Worm (Caenorhabditis elegans) whole organism, L2 larva: Measurements from ENCODE around the gene K06H7.7.

Source experiments
- R02D3.7 ChIP-seq: fragments of 150-350 bp; optimal IDR thresholded peaks from 2 replicates; lab custom pipeline; 2014; ENCODE audit warnings: missing biosample characterization, missing genetic modification characterization
- Y55F3AM.14 ChIP-seq: fragments of 200-800 bp; sonication (Bioruptor generic); optimal IDR thresholded peaks from 2 replicates; lab custom pipeline; 2018; ENCODE audit warnings: mild to moderate bottlenecking, missing genetic modification characterization, missing compliant biosample characterization
- alr-1 ChIP-seq: fragments of 150-350 bp; optimal IDR thresholded peaks from 2 replicates; lab custom pipeline; 2014; ENCODE audit warnings: missing biosample characterization, missing genetic modification characterization
- aly-2 ChIP-seq: fragments of 150-350 bp; optimal IDR thresholded peaks from 2 replicates; lab custom pipeline; 2014; ENCODE audit warnings: missing biosample characterization, missing genetic modification characterization
- ama-1 ChIP-seq: fragments of 150-350 bp; optimal IDR thresholded peaks from 2 replicates; lab custom pipeline; 2018; ENCODE audit warnings: inconsistent platforms
- ceh-16 ChIP-seq: fragments of 150-350 bp; optimal IDR thresholded peaks from 2 replicates; lab custom pipeline; 2014; ENCODE audit warnings: missing biosample characterization, missing genetic modification characterization
- ceh-82 ChIP-seq: fragments of 150-350 bp; optimal IDR thresholded peaks from 2 replicates; lab custom pipeline; 2014; ENCODE audit warnings: missing biosample characterization, missing genetic modification characterization
- crh-2 ChIP-seq: sonication (generic microtip); optimal IDR thresholded peaks from 2 replicates; lab custom pipeline; 2017; ENCODE audit warnings: missing biosample characterization, missing genetic modification characterization
- fos-1 ChIP-seq: fragments of 150-350 bp; optimal IDR thresholded peaks from 2 replicates; lab custom pipeline; 2014; ENCODE audit warnings: missing biosample characterization, missing genetic modification characterization
- gmeb-1 ChIP-seq: fragments of 150-350 bp; optimal IDR thresholded peaks from 2 replicates; lab custom pipeline; 2014; ENCODE audit warnings: missing biosample characterization, missing genetic modification characterization
- lin-11 ChIP-seq: fragments of 150-350 bp; sonication (generic microtip); optimal IDR thresholded peaks from 2 replicates; lab custom pipeline; 2014; ENCODE audit warnings: missing biosample characterization, missing genetic modification characterization, inconsistent platforms, mixed read lengths
- lsy-2 ChIP-seq, 2 experiments: fragments of 150-350 bp in 1 of 2; sonication (generic microtip) in 1 of 2; optimal IDR thresholded peaks; 2 replicates each; lab custom pipeline; 2014 to 2017; ENCODE audit warnings: missing biosample characterization in 2 of 2, missing genetic modification characterization in 2 of 2
- mab-5 ChIP-seq: fragments of 150-350 bp; optimal IDR thresholded peaks from 2 replicates; lab custom pipeline; 2014; ENCODE audit warnings: missing biosample characterization, missing genetic modification characterization
- mbf-1 ChIP-seq: sonication (generic microtip); optimal IDR thresholded peaks from 2 replicates; lab custom pipeline; 2017; ENCODE audit warnings: missing biosample characterization, missing genetic modification characterization
- mdl-1 ChIP-seq, 2 experiments: fragments of 150-350 bp in 1 of 2; sonication (generic microtip) in 1 of 2; optimal IDR thresholded peaks; 2 replicates each; lab custom pipeline; 2017; ENCODE audit warnings: missing biosample characterization in 2 of 2, missing genetic modification characterization in 2 of 2
- nhr-129 ChIP-seq: fragments of 150-350 bp; optimal IDR thresholded peaks from 2 replicates; lab custom pipeline; 2014; ENCODE audit warnings: missing biosample characterization, missing genetic modification characterization
- nhr-21 ChIP-seq: fragments of 150-350 bp; optimal IDR thresholded peaks from 2 replicates; lab custom pipeline; 2014; ENCODE audit warnings: missing biosample characterization, missing genetic modification characterization
- nhr-23 ChIP-seq: fragments of 150-350 bp; optimal IDR thresholded peaks from 2 replicates; lab custom pipeline; 2014; ENCODE audit warnings: missing biosample characterization, missing genetic modification reagents, missing genetic modification characterization
- nhr-237 ChIP-seq: fragments of 150-350 bp; optimal IDR thresholded peaks from 2 replicates; lab custom pipeline; 2014; ENCODE audit warnings: missing biosample characterization, missing genetic modification characterization
- nhr-25 ChIP-seq: fragments of 150-350 bp; sonication (generic microtip); optimal IDR thresholded peaks from 3 replicates; lab custom pipeline; 2014; ENCODE audit warnings: missing biosample characterization, missing genetic modification characterization
- nhr-6 ChIP-seq: fragments of 150-350 bp; optimal IDR thresholded peaks from 2 replicates; lab custom pipeline; 2014; ENCODE audit warnings: missing biosample characterization, missing genetic modification characterization
- peb-1 ChIP-seq: fragments of 150-350 bp; optimal IDR thresholded peaks from 2 replicates; lab custom pipeline; 2014; ENCODE audit warnings: missing biosample characterization, missing genetic modification characterization
- sem-4 ChIP-seq: fragments of 150-350 bp; optimal IDR thresholded peaks from 2 replicates; lab custom pipeline; 2014; ENCODE audit warnings: missing biosample characterization, missing genetic modification reagents, missing genetic modification characterization
- skn-1 ChIP-seq: sonication (generic microtip); optimal IDR thresholded peaks from 2 replicates; lab custom pipeline; 2017; ENCODE audit warnings: missing biosample characterization, missing genetic modification characterization
- sma-3 ChIP-seq: sonication (generic microtip); optimal IDR thresholded peaks from 2 replicates; lab custom pipeline; 2016; ENCODE audit warnings: missing genetic modification reagents, missing genetic modification characterization, missing compliant biosample characterization
- sma-9 ChIP-seq, 2 experiments: fragments of 150-350 bp in 1 of 2; sonication (generic microtip) in 1 of 2; optimal IDR thresholded peaks; 2 replicates each; lab custom pipeline; 2014 to 2016; ENCODE audit warnings: missing genetic modification characterization in 2 of 2, mild to moderate bottlenecking in 1 of 2, missing biosample characterization in 1 of 2, missing compliant biosample characterization in 1 of 2, missing genetic modification reagents in 1 of 2, moderate library complexity in 1 of 2
- snpc-4 ChIP-seq: fragments of 150-350 bp; optimal IDR thresholded peaks from 2 replicates; lab custom pipeline; 2014; ENCODE audit warnings: missing biosample characterization, missing genetic modification characterization
- unc-39 ChIP-seq: fragments of 150-350 bp; optimal IDR thresholded peaks from 2 replicates; lab custom pipeline; 2014; ENCODE audit warnings: missing biosample characterization, missing genetic modification characterization
- unc-55 ChIP-seq: fragments of 150-350 bp; sonication (generic microtip); optimal IDR thresholded peaks from 3 replicates; lab custom pipeline; 2014; ENCODE audit warnings: missing biosample characterization, missing genetic modification reagents, missing genetic modification characterization
- unc-62 ChIP-seq: fragments of 150-350 bp; optimal IDR thresholded peaks from 2 replicates; lab custom pipeline; 2014; ENCODE audit warnings: missing biosample characterization, missing genetic modification reagents, missing genetic modification characterization
- ztf-1 ChIP-seq: fragments of 200-800 bp; sonication (Bioruptor generic); conservative IDR thresholded peaks from 2 replicates; pipeline ENCODE4 v1.3.6; 2022; ENCODE audit warnings: missing genetic modification characterization, missing compliant biosample characterization
- ztf-11 ChIP-seq: sonication (generic microtip); optimal IDR thresholded peaks from 2 replicates; lab custom pipeline; 2017; ENCODE audit warnings: missing biosample characterization, missing genetic modification characterization
- ztf-4 ChIP-seq: fragments of 150-350 bp; optimal IDR thresholded peaks from 2 replicates; lab custom pipeline; 2014; ENCODE audit warnings: missing biosample characterization, missing genetic modification characterization

The K06H7.7 gene

DNA sequence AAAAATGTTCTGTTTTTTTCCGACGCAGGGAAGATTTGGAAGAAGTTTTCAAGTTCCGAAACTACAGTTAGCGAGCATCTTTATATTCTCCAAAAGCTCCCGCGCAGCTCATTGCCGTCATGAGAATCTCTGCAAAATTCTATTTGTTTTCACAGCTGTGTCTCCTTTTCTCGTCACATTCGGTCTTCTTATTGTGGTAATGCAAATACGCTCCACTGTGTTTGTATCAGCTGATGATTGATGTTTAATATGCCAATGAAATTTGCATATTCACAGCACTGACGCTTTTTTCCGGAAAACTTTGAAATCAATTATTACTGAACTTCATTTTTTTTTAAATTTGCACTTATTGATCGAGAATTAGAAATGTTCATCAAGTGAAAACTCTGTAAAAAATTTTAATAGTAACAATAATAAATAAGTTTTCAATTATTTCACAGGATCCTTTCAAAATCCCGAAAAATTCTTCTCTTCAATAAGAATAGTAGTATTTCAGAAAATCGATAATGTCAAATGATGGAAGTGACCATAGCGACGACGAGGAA is 7.9 kb upstream of the K06H7.7 start, which contains the start of gene K06H7.2 (continued):
- no peak for TF ChIP-seq ceh-82 (tag; lab: Kevin White, UChicago)
- peak; percentile 63 to 85 for TF ChIP-seq lsy-2 (tag; optimal IDR thresholded peaks at IDR 0.05; lab: Kevin White, UChicago)
- peak; percentile 74 for TF ChIP-seq crh-2 (tag; lab: Kevin White, UChicago)
- TF ChIP-seq ztf-1 (GFP tag; lab: Robert Waterston, UW), result no peak
- no peak for TF ChIP-seq mbf-1 (tag; lab: Kevin White, UChicago)

DNA sequence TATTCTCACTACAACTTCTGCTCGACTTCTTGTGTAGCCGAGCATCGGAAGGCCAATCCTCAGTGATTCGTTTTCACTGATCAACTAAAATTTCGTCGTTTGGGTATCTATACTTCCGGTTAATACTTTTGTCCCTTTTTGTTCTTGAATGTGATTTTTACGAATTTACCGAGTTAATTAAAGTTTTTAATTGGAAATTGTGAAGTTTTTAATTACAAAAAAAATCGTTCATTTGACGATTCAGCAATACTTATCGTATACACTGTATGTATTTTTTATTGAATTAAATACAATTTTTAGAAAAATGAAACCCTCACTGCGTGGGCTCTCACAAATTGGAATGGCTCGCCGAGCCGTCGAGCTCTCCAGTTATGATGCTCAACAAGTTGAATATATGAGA is 6.1 kb upstream of the K06H7.7 start, which contains the start of gene idi-1:
idi-1 (plus strand) TSS at position 301 of the 400 bp plus-strand sequence.
- no peak for TF ChIP-seq ztf-4 (tag; lab: Kevin White, UChicago)
- no peak for TF ChIP-seq lin-11 (tag; lab: Kevin White, UChicago)
- no peak for TF ChIP-seq ztf-11
- TF ChIP-seq unc-55 (GFP tag; lab: Kevin White, UChicago), result no peak
- TF ChIP-seq nhr-237 (tag; lab: Kevin White, UChicago), result no peak
- no peak for TF ChIP-seq alr-1 (tag; lab: Kevin White, UChicago)
- no peak for TF ChIP-seq nhr-23
- no peak for TF ChIP-seq mdl-1 (tag; optimal IDR thresholded peaks at IDR 0.05; lab: Kevin White, UChicago)
- no peak for TF ChIP-seq sem-4 (tag; lab: Kevin White, UChicago)
- no peak for TF ChIP-seq nhr-25 (tag; lab: Kevin White, UChicago)
- no peak for TF ChIP-seq sma-3 (GFP tag; lab: Kevin White, UChicago)

DNA sequence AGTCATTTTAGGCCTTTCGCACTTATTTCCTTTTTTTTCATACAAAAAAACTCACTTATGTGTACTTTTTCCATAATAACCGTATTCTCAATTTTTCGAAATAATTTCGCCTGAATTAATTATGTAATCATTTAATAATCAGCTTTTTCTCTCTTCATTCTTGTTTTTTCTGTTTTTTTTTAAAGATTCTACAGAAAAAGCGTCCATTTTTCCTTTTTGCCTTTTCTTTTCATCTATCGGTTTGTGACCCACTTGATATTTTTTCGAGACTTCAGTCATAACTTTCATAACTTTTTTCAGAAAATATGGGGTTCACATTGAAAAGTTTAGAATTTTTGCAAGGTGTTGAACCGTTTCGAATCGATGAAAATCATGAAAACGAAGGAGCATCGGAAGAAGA is 3.0 kb upstream of the K06H7.7 start, which contains the start of gene vms-1:
vms-1 (plus strand) TSS at position 301 of the 400 bp plus-strand sequence.
- TF ChIP-seq snpc-4 (tag; lab: Kevin White, UChicago) (no peak), nhr-129 (tag; lab: Kevin White, UChicago) (no peak), ama-1 (lab: Kevin White, UChicago) (no peak), aly-2 (tag; lab: Kevin White, UChicago) (no peak), sma-9 (GFP tag; optimal IDR thresholded peaks at IDR 0.05; lab: Kevin White, UChicago) (no peak), sma-9 (tag; optimal IDR thresholded peaks at IDR 0.05; lab: Kevin White, UChicago) (no peak), mab-5 (tag; lab: Kevin White, UChicago) (no peak), lin-11 (tag; lab: Kevin White, UChicago) (no peak), peb-1 (tag; lab: Kevin White, UChicago) (no peak), nhr-23 (no peak), mdl-1 (tag; optimal IDR thresholded peaks at IDR 0.05; lab: Kevin White, UChicago) (no peak), ztf-1 (GFP tag; lab: Robert Waterston, UW) (no peak), gmeb-1 (tag; lab: Kevin White, UChicago) (no peak), R02D3.7 (tag; lab: Kevin White, UChicago) (no peak), nhr-25 (tag; lab: Kevin White, UChicago) (no peak), nhr-237 (tag; lab: Kevin White, UChicago) (no peak)

DNA sequence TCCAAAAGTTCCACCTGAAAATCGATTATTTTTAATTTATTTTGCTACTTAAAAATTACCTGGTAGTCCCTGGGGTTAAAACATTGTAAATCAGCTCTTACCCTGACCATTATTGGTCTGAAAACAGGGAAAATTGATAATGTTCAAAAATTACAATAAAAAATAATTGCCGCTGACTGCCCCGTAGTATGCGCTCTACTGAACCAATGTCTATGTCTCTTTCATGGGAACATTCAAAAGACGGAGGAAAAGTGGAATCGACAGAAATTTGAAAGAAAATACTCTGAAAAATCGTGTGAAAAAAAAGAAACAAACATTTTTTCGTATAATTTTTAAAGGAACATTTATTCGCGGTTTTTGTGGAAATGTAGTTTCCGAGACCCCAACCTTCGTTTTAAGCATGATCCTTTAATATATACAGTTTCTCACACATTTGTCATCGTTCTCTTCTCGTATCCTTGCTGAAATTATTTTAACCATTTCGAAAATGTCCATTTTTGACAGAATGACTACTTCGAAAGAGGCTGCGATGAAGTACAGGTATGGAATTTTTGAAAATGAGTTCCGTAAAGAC is 5.0 kb downstream of the K06H7.7 start, which contains the start of the genes dcr-1 and apc-2:
dcr-1 (minus strand) TSS at position 117 of the 574 bp plus-strand sequence.
apc-2 (plus strand) TSS at position 465 of the 574 bp plus-strand sequence.
- TF ChIP-seq skn-1 (tag; lab: Kevin White, UChicago), result no peak
- TF ChIP-seq, all 48 proteins: peak for 0

DNA sequence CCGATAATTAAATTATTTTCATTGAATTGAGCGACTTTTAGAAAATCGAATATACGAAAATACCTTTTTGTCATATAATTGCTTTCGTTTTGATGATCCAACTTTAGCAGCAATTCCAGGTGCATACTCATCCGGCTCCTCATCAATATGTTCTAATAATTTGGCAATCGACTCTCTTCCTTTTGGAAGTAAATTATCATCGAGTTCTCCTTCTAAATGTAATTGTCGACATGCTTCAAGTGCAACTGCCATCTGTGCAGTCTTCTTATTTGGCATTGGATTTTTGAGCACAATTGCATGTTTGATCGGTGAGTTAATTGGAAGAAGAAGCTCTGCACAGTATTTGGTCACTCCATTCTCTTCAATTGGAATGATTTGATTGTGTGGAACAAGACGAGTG is 8.1 kb downstream of the K06H7.7 start:
- TF ChIP-seq ama-1 (lab: Kevin White, UChicago), result no peak
- no peak for TF ChIP-seq nhr-21 (tag; lab: Kevin White, UChicago)
- TF ChIP-seq unc-55 (GFP tag; lab: Kevin White, UChicago), result no peak
- no peak for TF ChIP-seq ztf-4 (tag; lab: Kevin White, UChicago)
- no peak for TF ChIP-seq skn-1 (tag; lab: Kevin White, UChicago)
- no peak for TF ChIP-seq nhr-6 (tag; lab: Kevin White, UChicago)
- TF ChIP-seq aly-2 (tag; lab: Kevin White, UChicago), result no peak
- no peak for TF ChIP-seq ceh-16 (tag; lab: Kevin White, UChicago)

DNA sequence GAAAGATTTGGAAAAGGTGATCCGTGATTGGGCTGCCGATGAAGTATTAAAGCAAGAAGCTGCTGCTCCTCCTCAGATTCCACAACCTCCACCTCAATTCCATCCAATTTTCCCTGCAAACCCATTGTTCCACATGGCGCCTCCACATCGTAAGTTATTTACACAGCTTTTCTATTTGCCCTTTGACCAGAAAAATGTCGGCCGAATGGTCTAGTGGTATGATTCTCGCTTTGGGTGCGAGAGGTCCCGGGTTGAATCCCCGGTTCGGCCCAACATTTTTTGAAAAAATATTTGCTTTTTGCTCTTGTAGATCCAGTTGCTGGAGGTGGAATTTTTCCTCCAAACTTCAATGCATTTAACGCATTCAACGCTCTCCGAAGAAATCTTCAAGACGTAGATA is 16.1 kb downstream of the K06H7.7 start:
- TF ChIP-seq fos-1 (tag; lab: Kevin White, UChicago), result no peak
- TF ChIP-seq nhr-21 (tag; lab: Kevin White, UChicago), result no peak
- no peak for TF ChIP-seq mbf-1 (tag; lab: Kevin White, UChicago)
- TF ChIP-seq snpc-4 (tag; lab: Kevin White, UChicago), result peak; percentile 38
- no peak for TF ChIP-seq unc-62 (GFP tag; lab: Kevin White, UChicago)
- no peak for TF ChIP-seq unc-39 (tag; lab: Kevin White, UChicago)
- no peak for TF ChIP-seq unc-55 (GFP tag; lab: Kevin White, UChicago)
- peak; percentile 6 for TF ChIP-seq nhr-129 (tag; lab: Kevin White, UChicago)
- no peak for TF ChIP-seq Y55F3AM.14
